Fruit fly (Drosophila melanogaster) whole organism, embryonic: ENCODE measurements around the gene CG43401.

Experiments
- ATbp ChIP-seq: fragments of 200-800 bp; sonication (Bioruptor generic); optimal IDR thresholded peaks from 2 replicates; lab custom pipeline; 2017; ENCODE audit warnings: missing biosample characterization, mild to moderate bottlenecking, missing genetic modification characterization, missing genetic modification reagents
- Abd-B ChIP-seq: fragments of 200-800 bp; sonication (Bioruptor generic); optimal IDR thresholded peaks from 2 replicates; lab custom pipeline; 2018; ENCODE audit warnings: missing biosample characterization, mild to moderate bottlenecking, missing genetic modification characterization, moderate library complexity
- Asciz ChIP-seq: fragments of 200-800 bp; sonication (Bioruptor generic); optimal IDR thresholded peaks from 2 replicates; lab custom pipeline; 2017; ENCODE audit warnings: missing biosample characterization, mild to moderate bottlenecking, missing genetic modification characterization, missing genetic modification reagents
- B-H2 ChIP-seq: fragments of 200-800 bp; sonication (Bioruptor generic); optimal IDR thresholded peaks from 2 replicates; lab custom pipeline; 2018; ENCODE audit warnings: missing biosample characterization, mild to moderate bottlenecking, missing genetic modification characterization
- BEAF-32 ChIP-seq: fragments of 200-800 bp; sonication (Bioruptor generic); optimal IDR thresholded peaks from 3 replicates; lab custom pipeline; 2017; ENCODE audit warnings: missing biosample characterization, missing genetic modification characterization, mild to moderate bottlenecking, moderate library complexity, missing genetic modification reagents
- Bgb ChIP-seq: fragments of 200-800 bp; sonication (Bioruptor generic); IDR thresholded peaks from 2 replicates; pipeline ENCODE4 v1.3.6; 2022; ENCODE audit warnings: missing biosample characterization, missing genetic modification characterization; ENCODE audit not compliant: partially characterized antibody
- Bteb2 ChIP-seq: fragments of 200-800 bp; sonication (Bioruptor generic); optimal IDR thresholded peaks from 2 replicates; lab custom pipeline; 2016; ENCODE audit warnings: missing biosample characterization, missing genetic modification characterization
- CG10321 ChIP-seq: fragments of 200-800 bp; sonication (Bioruptor generic); IDR thresholded peaks from 2 replicates; pipeline ENCODE4 v1.3.6; 2022; ENCODE audit warnings: missing biosample characterization, missing genetic modification characterization
- CG10366 ChIP-seq: fragments of 200-800 bp; sonication (Bioruptor generic); IDR thresholded peaks from 2 replicates; pipeline ENCODE4 v1.3.6; 2022; ENCODE audit warnings: missing biosample characterization, missing genetic modification characterization
- CG10654 ChIP-seq: fragments of 200-800 bp; sonication (Bioruptor generic); optimal IDR thresholded peaks from 2 replicates; lab custom pipeline; 2016; ENCODE audit warnings: missing biosample characterization, missing genetic modification characterization
- CG11695 ChIP-seq: fragments of 200-800 bp; sonication (Bioruptor generic); IDR thresholded peaks from 3 replicates; pipeline ENCODE4 v1.3.6; 2022; ENCODE audit warnings: missing biosample characterization, missing genetic modification characterization
- CG11723 ChIP-seq: fragments of 200-800 bp; sonication (Bioruptor generic); optimal IDR thresholded peaks from 2 replicates; lab custom pipeline; 2017; ENCODE audit warnings: missing biosample characterization, mild to moderate bottlenecking, missing genetic modification characterization
- CG13123 ChIP-seq: fragments of 200-800 bp; sonication (Bioruptor generic); optimal IDR thresholded peaks from 2 replicates; lab custom pipeline; 2016; ENCODE audit warnings: missing biosample characterization, missing genetic modification characterization
- CG14667 ChIP-seq: fragments of 200-800 bp; sonication (Bioruptor generic); IDR thresholded peaks from 2 replicates; pipeline ENCODE4 v1.3.6; 2022; ENCODE audit warnings: missing biosample characterization, missing genetic modification characterization
- CG16815 ChIP-seq: fragments of 200-800 bp; sonication (Bioruptor generic); optimal IDR thresholded peaks from 3 replicates; lab custom pipeline; 2017; ENCODE audit warnings: missing biosample characterization, mild to moderate bottlenecking, missing genetic modification characterization
- CG17829 ChIP-seq: fragments of 200-800 bp; optimal IDR thresholded peaks from 2 replicates; lab custom pipeline; 2019; ENCODE audit warnings: missing biosample characterization, mild to moderate bottlenecking, missing genetic modification characterization, moderate library complexity
- CG18011 ChIP-seq: fragments of 200-800 bp; sonication (Bioruptor generic); optimal IDR thresholded peaks from 2 replicates; lab custom pipeline; 2017; ENCODE audit warnings: missing biosample characterization, missing genetic modification characterization, mild to moderate bottlenecking, moderate library complexity, missing genotype
- CG18262 ChIP-seq: fragments of 200-800 bp; optimal IDR thresholded peaks from 3 replicates; lab custom pipeline; 2019; ENCODE audit warnings: missing biosample characterization, mild to moderate bottlenecking, missing genetic modification characterization, moderate library complexity
- CG3847 ChIP-seq: fragments of 200-800 bp; sonication (Bioruptor generic); IDR thresholded peaks from 2 replicates; pipeline ENCODE4 v1.3.6; 2022; ENCODE audit warnings: missing biosample characterization, missing genetic modification characterization
- CG4424 ChIP-seq: fragments of 200-800 bp; sonication (Bioruptor generic); optimal IDR thresholded peaks from 3 replicates; lab custom pipeline; 2016; ENCODE audit warnings: missing biosample characterization, missing genetic modification characterization
- CG6272 ChIP-seq: fragments of 200-800 bp; sonication (Bioruptor generic); IDR thresholded peaks from 2 replicates; pipeline ENCODE4 v1.3.6; 2022; ENCODE audit warnings: missing biosample characterization, missing genetic modification characterization
- CG6689 ChIP-seq: fragments of 200-800 bp; sonication (Bioruptor generic); IDR thresholded peaks from 2 replicates; pipeline ENCODE4 v1.3.6; 2022; ENCODE audit warnings: missing biosample characterization, missing genetic modification characterization
- CG7271 ChIP-seq: fragments of 200-800 bp; sonication (Bioruptor generic); optimal IDR thresholded peaks from 2 replicates; lab custom pipeline; 2018; ENCODE audit warnings: missing biosample characterization, mild to moderate bottlenecking, missing genetic modification characterization, moderate library complexity
- CG7357 ChIP-seq: fragments of 200-800 bp; sonication (Bioruptor generic); IDR thresholded peaks from 3 replicates; pipeline ENCODE4 v1.3.6; 2022; ENCODE audit warnings: missing biosample characterization, missing genetic modification characterization
- CG7786 ChIP-seq: fragments of 200-800 bp; sonication (Bioruptor generic); optimal IDR thresholded peaks from 2 replicates; lab custom pipeline; 2016; ENCODE audit warnings: missing biosample characterization, missing genetic modification characterization
- CG9437 ChIP-seq: fragments of 200-800 bp; sonication (Bioruptor generic); optimal IDR thresholded peaks from 2 replicates; lab custom pipeline; 2018; ENCODE audit warnings: missing biosample characterization, mild to moderate bottlenecking, missing genetic modification characterization
- Hmr ChIP-seq: fragments of 200-800 bp; sonication (Bioruptor generic); optimal IDR thresholded peaks from 3 replicates; lab custom pipeline; 2017; ENCODE audit warnings: mild to moderate bottlenecking, missing biosample characterization, missing genetic modification reagents, missing genetic modification characterization
- MESR4 ChIP-seq: fragments of 200-800 bp; sonication (Bioruptor generic); optimal IDR thresholded peaks from 2 replicates; lab custom pipeline; 2018; ENCODE audit warnings: missing biosample characterization, mild to moderate bottlenecking, missing genetic modification characterization, moderate library complexity
- MTF-1 ChIP-seq: fragments of 200-800 bp; sonication (Bioruptor generic); optimal IDR thresholded peaks from 2 replicates; lab custom pipeline; 2018; ENCODE audit warnings: missing biosample characterization, mild to moderate bottlenecking, missing genetic modification characterization, borderline replicate concordance
- PHDP ChIP-seq: fragments of 200-800 bp; sonication (Bioruptor generic); optimal IDR thresholded peaks from 3 replicates; lab custom pipeline; 2018; ENCODE audit warnings: missing biosample characterization, mild to moderate bottlenecking, missing genetic modification characterization, moderate library complexity
- Sox100B ChIP-seq: fragments of 200-800 bp; sonication (Bioruptor generic); optimal IDR thresholded peaks from 3 replicates; lab custom pipeline; 2018; ENCODE audit warnings: missing biosample characterization, mild to moderate bottlenecking, missing genetic modification characterization
- Taf1 ChIP-seq: fragments of 200-800 bp; sonication (Bioruptor generic); IDR thresholded peaks from 2 replicates; pipeline ENCODE4 v1.3.6; 2022; ENCODE audit warnings: missing biosample characterization, missing genetic modification characterization
- bcd ChIP-seq: fragments of 200-800 bp; sonication (Bioruptor generic); optimal IDR thresholded peaks from 2 replicates; lab custom pipeline; 2017; ENCODE audit warnings: missing biosample characterization, mild to moderate bottlenecking, missing genetic modification characterization
- btn ChIP-seq: fragments of 200-800 bp; sonication (Bioruptor generic); optimal IDR thresholded peaks from 2 replicates; lab custom pipeline; 2016; ENCODE audit warnings: missing biosample characterization, missing genetic modification characterization
- cad ChIP-seq: fragments of >200 bp; optimal IDR thresholded peaks from 2 replicates; lab custom pipeline; 2017; ENCODE audit warnings: missing biosample characterization, missing genetic modification characterization
- cato ChIP-seq: fragments of 200-800 bp; sonication (Bioruptor generic); optimal IDR thresholded peaks from 2 replicates; lab custom pipeline; 2016; ENCODE audit warnings: missing biosample characterization, missing genetic modification characterization, borderline replicate concordance
- chinmo ChIP-seq: fragments of 200-800 bp; sonication (Bioruptor generic); IDR thresholded peaks from 4 replicates; pipeline ENCODE4 v1.3.6; 2022; ENCODE audit warnings: missing biosample characterization, missing genetic modification characterization; ENCODE audit not compliant: partially characterized antibody
- ewg ChIP-seq: fragments of 200-800 bp; sonication (Bioruptor generic); optimal IDR thresholded peaks from 3 replicates; lab custom pipeline; 2017; ENCODE audit warnings: mild to moderate bottlenecking, missing biosample characterization, missing genetic modification reagents, missing genetic modification characterization
- ham ChIP-seq: fragments of 200-800 bp; sonication (Bioruptor generic); IDR thresholded peaks from 2 replicates; pipeline ENCODE4 v1.3.6; 2022; ENCODE audit warnings: missing biosample characterization, missing genetic modification characterization
- inv ChIP-seq: fragments of 200-800 bp; sonication (Bioruptor generic); IDR thresholded peaks from 2 replicates; pipeline ENCODE4 v1.3.6; 2022; ENCODE audit warnings: missing biosample characterization, missing genetic modification characterization; ENCODE audit not compliant: partially characterized antibody
- ken ChIP-seq: fragments of 200-800 bp; sonication (Bioruptor generic); IDR thresholded peaks from 3 replicates; pipeline ENCODE4 v1.3.6; 2022; ENCODE audit warnings: missing biosample characterization, missing genetic modification characterization
- lilli ChIP-seq: fragments of 200-800 bp; sonication (Bioruptor generic); optimal IDR thresholded peaks from 3 replicates; lab custom pipeline; 2016; ENCODE audit warnings: missing biosample characterization, missing genetic modification characterization
- mam ChIP-seq: fragments of 200-800 bp; sonication (Bioruptor generic); optimal IDR thresholded peaks from 3 replicates; lab custom pipeline; 2016; ENCODE audit warnings: missing biosample characterization, missing genetic modification characterization
- odd ChIP-seq: fragments of 200-800 bp; sonication (Bioruptor generic); optimal IDR thresholded peaks from 2 replicates; lab custom pipeline; 2017; ENCODE audit warnings: missing biosample characterization, mild to moderate bottlenecking, missing genetic modification characterization
- pb ChIP-seq: fragments of 200-800 bp; sonication (Bioruptor generic); optimal IDR thresholded peaks from 3 replicates; lab custom pipeline; 2016; ENCODE audit warnings: missing biosample characterization, missing genetic modification characterization
- pnt ChIP-seq: fragments of 200-800 bp; sonication (Bioruptor generic); optimal IDR thresholded peaks from 3 replicates; lab custom pipeline; 2016; ENCODE audit warnings: missing biosample characterization, missing genetic modification characterization
- shn ChIP-seq: fragments of 200-800 bp; sonication (Bioruptor generic); optimal IDR thresholded peaks from 3 replicates; lab custom pipeline; 2016; ENCODE audit warnings: missing biosample characterization, missing genetic modification characterization
- so ChIP-seq: fragments of 200-800 bp; sonication (Bioruptor generic); IDR thresholded peaks from 3 replicates; pipeline ENCODE4 v1.3.6; 2022; ENCODE audit warnings: missing biosample characterization, missing genetic modification characterization
- tgo ChIP-seq: fragments of 200-800 bp; sonication (Bioruptor generic); IDR thresholded peaks from 3 replicates; pipeline ENCODE4 v1.3.6; 2022; ENCODE audit warnings: missing biosample characterization, missing genetic modification characterization
- tna ChIP-seq: fragments of 200-800 bp; sonication (Bioruptor generic); IDR thresholded peaks from 2 replicates; pipeline ENCODE4 v1.3.6; 2022; ENCODE audit warnings: missing biosample characterization, missing genetic modification characterization; ENCODE audit not compliant: partially characterized antibody
- ttk ChIP-seq: fragments of 200-800 bp; sonication (Bioruptor generic); IDR thresholded peaks from 2 replicates; pipeline ENCODE4 v2.1.2; 2022; ENCODE audit warnings: missing biosample characterization, missing genetic modification characterization

The CG43401 gene

DNA sequence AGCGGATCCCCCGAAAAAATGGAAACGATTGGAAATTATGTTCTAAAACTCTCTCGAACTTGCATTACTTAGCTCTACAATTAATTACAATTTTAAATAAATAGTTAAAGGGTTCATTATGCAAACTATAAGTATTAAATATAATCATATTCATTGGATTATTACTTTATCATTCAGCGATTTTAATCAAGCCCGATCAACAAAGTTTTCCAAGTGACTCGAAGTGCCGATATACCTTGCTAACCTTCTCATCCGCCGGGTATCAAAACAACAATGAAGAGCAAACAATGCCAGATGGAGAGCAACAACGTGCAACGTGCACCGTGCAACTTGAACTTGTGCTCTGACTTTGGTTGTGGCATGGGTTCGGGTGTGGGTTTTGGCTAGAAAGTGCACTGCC, 28.0 kb downstream of the CG43401 start (continued):
- TF ChIP-seq CG16815 (GFP tag; lab: Kevin White, UChicago): peak; percentile 61
- no peak for TF ChIP-seq CG10321 (GFP tag; lab: Robert Waterston, UW)
- no peak for TF ChIP-seq so (GFP tag; lab: Robert Waterston, UW)
- peak; percentile 46 for TF ChIP-seq CG10654
- no peak for TF ChIP-seq CG11723
- peak; percentile 33 for TF ChIP-seq PHDP (tag; lab: Kevin White, UChicago)
- TF ChIP-seq ham (GFP tag; lab: Robert Waterston, UW): no peak
- TF ChIP-seq lilli (GFP tag; lab: Kevin White, UChicago): peak; percentile 15
- no peak for TF ChIP-seq cad (GFP tag; lab: Kevin White, UChicago)
- no peak for TF ChIP-seq MESR4
- TF ChIP-seq B-H2 (GFP tag; lab: Kevin White, UChicago): no peak
- no peak for TF ChIP-seq Taf1
- peak; percentile 80 for TF ChIP-seq CG4424 (GFP tag; lab: Kevin White, UChicago)
- TF ChIP-seq tna (GFP tag; lab: Robert Waterston, UW): no peak
- no peak for TF ChIP-seq BEAF-32 (GFP tag; lab: Kevin White, UChicago)
- TF ChIP-seq ewg (GFP tag; lab: Kevin White, UChicago): peak; percentile 8
- no peak for TF ChIP-seq pnt
- no peak for TF ChIP-seq chinmo (GFP tag; lab: Robert Waterston, UW)
- peak; percentile 51 for TF ChIP-seq CG10366
- TF ChIP-seq CG7271 (tag; lab: Kevin White, UChicago): peak; percentile 16
- TF ChIP-seq CG18011 (GFP tag; lab: Kevin White, UChicago): no peak
- TF ChIP-seq CG7357 (GFP tag; lab: Robert Waterston, UW): no peak
- no peak for TF ChIP-seq btn
- TF ChIP-seq cato (GFP tag; lab: Kevin White, UChicago): no peak
- TF ChIP-seq inv (GFP tag; lab: Robert Waterston, UW): no peak
- peak; percentile 44; the same call in 1 of the 3 replicates for TF ChIP-seq tgo (GFP tag; lab: Robert Waterston, UW)
- TF ChIP-seq CG17829 (tag; lab: Kevin White, UChicago): peak; percentile 85
- no peak for TF ChIP-seq mam (GFP tag; lab: Kevin White, UChicago)
- TF ChIP-seq CG13123 (GFP tag; lab: Kevin White, UChicago): peak; percentile 15
- peak; percentile 24 for TF ChIP-seq MTF-1
- peak; percentile 63 for TF ChIP-seq CG6689 (GFP tag; lab: Robert Waterston, UW)
- TF ChIP-seq ATbp (GFP tag; lab: Kevin White, UChicago): peak; percentile 45
- no peak for TF ChIP-seq shn
- TF ChIP-seq CG7786 (GFP tag; lab: Kevin White, UChicago): no peak
- TF ChIP-seq pb: no peak
- TF ChIP-seq ttk (GFP tag; lab: Robert Waterston, UW): no peak
- TF ChIP-seq CG9437 (GFP tag; lab: Kevin White, UChicago): no peak
- TF ChIP-seq Asciz (GFP tag; lab: Kevin White, UChicago): peak; percentile 16
- peak; percentile 45 for TF ChIP-seq CG6272 (GFP tag; lab: Robert Waterston, UW)
- TF ChIP-seq CG3847 (GFP tag; lab: Robert Waterston, UW): 0 out of 2 replicates have a peak, but pooled peaks have one; percentile 17
- no peak for TF ChIP-seq bcd (GFP tag; lab: Kevin White, UChicago)
- no peak for TF ChIP-seq Bteb2
- no peak for TF ChIP-seq Hmr (GFP tag; lab: Kevin White, UChicago)
- TF ChIP-seq CG11695 (GFP tag; lab: Robert Waterston, UW): peak; percentile 55; the same call in 1 of the 3 replicates
- TF ChIP-seq ken (GFP tag; lab: Robert Waterston, UW): peak; percentile 43; the same call in 1 of the 3 replicates
- peak; percentile 88 for TF ChIP-seq CG18262 (tag; lab: Kevin White, UChicago)
- TF ChIP-seq odd (GFP tag; lab: Kevin White, UChicago): peak; percentile 0
- TF ChIP-seq Abd-B: peak; percentile 5
- TF ChIP-seq CG14667: no peak
- TF ChIP-seq Sox100B (GFP tag; lab: Kevin White, UChicago): peak; percentile 25
- TF ChIP-seq Bgb (GFP tag; lab: Robert Waterston, UW): no peak
